Fruit fly (Drosophila melanogaster) whole organism, embryonic: Measurements from ENCODE around the gene srl.

Experiments
- Abd-B ChIP-seq: fragments of 200-800 bp; sonication (Bioruptor generic); optimal IDR thresholded peaks from 2 replicates; lab custom pipeline; 2018; ENCODE audit warnings: missing biosample characterization, mild to moderate bottlenecking, missing genetic modification characterization, moderate library complexity
- Asciz ChIP-seq: fragments of 200-800 bp; sonication (Bioruptor generic); optimal IDR thresholded peaks from 2 replicates; lab custom pipeline; 2017; ENCODE audit warnings: missing biosample characterization, mild to moderate bottlenecking, missing genetic modification characterization, missing genetic modification reagents
- CG10431 ChIP-seq: fragments of 200-800 bp; sonication (Bioruptor generic); optimal IDR thresholded peaks from 3 replicates; lab custom pipeline; 2018; ENCODE audit warnings: missing biosample characterization, mild to moderate bottlenecking, missing genetic modification characterization
- CG11398 ChIP-seq: fragments of 200-800 bp; sonication (Bioruptor generic); optimal IDR thresholded peaks from 2 replicates; lab custom pipeline; 2016; ENCODE audit warnings: missing biosample characterization, missing genetic modification characterization
- CG11456 ChIP-seq: fragments of 200-800 bp; sonication (Bioruptor generic); IDR thresholded peaks from 3 replicates; pipeline ENCODE4 v1.3.6; 2022; ENCODE audit warnings: missing biosample characterization, missing genetic modification characterization
- CG11723 ChIP-seq: fragments of 200-800 bp; sonication (Bioruptor generic); optimal IDR thresholded peaks from 2 replicates; lab custom pipeline; 2017; ENCODE audit warnings: missing biosample characterization, mild to moderate bottlenecking, missing genetic modification characterization
- CG12071 ChIP-seq: fragments of 200-800 bp; sonication (Bioruptor generic); optimal IDR thresholded peaks from 3 replicates; lab custom pipeline; 2018; ENCODE audit warnings: missing biosample characterization, mild to moderate bottlenecking, missing genetic modification characterization
- CG12299 ChIP-seq: fragments of 200-800 bp; sonication (Bioruptor generic); optimal IDR thresholded peaks from 2 replicates; lab custom pipeline; 2018; ENCODE audit warnings: missing biosample characterization, mild to moderate bottlenecking, missing genetic modification characterization
- CG1233 ChIP-seq: fragments of 200-800 bp; sonication (Bioruptor generic); optimal IDR thresholded peaks from 4 replicates; lab custom pipeline; 2018; ENCODE audit warnings: missing biosample characterization, mild to moderate bottlenecking, missing genetic modification characterization
- CG14667 ChIP-seq: fragments of 200-800 bp; sonication (Bioruptor generic); IDR thresholded peaks from 2 replicates; pipeline ENCODE4 v1.3.6; 2022; ENCODE audit warnings: missing biosample characterization, missing genetic modification characterization
- CG15601 ChIP-seq: fragments of 200-800 bp; sonication (Bioruptor generic); optimal IDR thresholded peaks from 3 replicates; lab custom pipeline; 2019; ENCODE audit warnings: missing biosample characterization, mild to moderate bottlenecking, missing genetic modification characterization, moderate library complexity
- CG16815 ChIP-seq: fragments of 200-800 bp; sonication (Bioruptor generic); optimal IDR thresholded peaks from 3 replicates; lab custom pipeline; 2017; ENCODE audit warnings: missing biosample characterization, mild to moderate bottlenecking, missing genetic modification characterization
- CG17361 ChIP-seq: fragments of 200-800 bp; sonication (Bioruptor generic); IDR thresholded peaks from 3 replicates; pipeline ENCODE4 v1.3.6; 2022; ENCODE audit warnings: missing biosample characterization, missing genetic modification characterization
- CG33213 ChIP-seq: fragments of 200-800 bp; sonication (Bioruptor generic); optimal IDR thresholded peaks from 3 replicates; lab custom pipeline; 2016; ENCODE audit warnings: missing biosample characterization, missing genetic modification characterization
- CG7928 ChIP-seq: fragments of 200-800 bp; sonication (Bioruptor generic); optimal IDR thresholded peaks from 2 replicates; lab custom pipeline; 2017; ENCODE audit warnings: missing biosample characterization, mild to moderate bottlenecking, missing genetic modification characterization
- CG8089 ChIP-seq: fragments of 200-800 bp; sonication (Bioruptor generic); optimal IDR thresholded peaks from 3 replicates; lab custom pipeline; 2016; ENCODE audit warnings: missing biosample characterization, missing genetic modification characterization
- CG8388 ChIP-seq: fragments of 200-800 bp; sonication (Bioruptor generic); optimal IDR thresholded peaks from 2 replicates; lab custom pipeline; 2019; ENCODE audit warnings: missing biosample characterization, mild to moderate bottlenecking, missing genetic modification characterization, moderate library complexity
- Camta ChIP-seq: fragments of 200-800 bp; sonication (Bioruptor generic); optimal IDR thresholded peaks from 2 replicates; lab custom pipeline; 2016; ENCODE audit warnings: missing biosample characterization, missing genetic modification characterization
- Dek ChIP-seq: fragments of 200-800 bp; sonication (Bioruptor generic); optimal IDR thresholded peaks from 3 replicates; lab custom pipeline; 2019; ENCODE audit warnings: missing biosample characterization, mild to moderate bottlenecking, missing genetic modification characterization, moderate library complexity
- Dll ChIP-seq: fragments of 200-800 bp; sonication (Bioruptor generic); IDR thresholded peaks from 4 replicates; pipeline ENCODE4 v1.3.6; 2022; ENCODE audit warnings: missing biosample characterization, missing genetic modification characterization; ENCODE audit not compliant: partially characterized antibody
- H15 ChIP-seq: fragments of 200-800 bp; sonication (Bioruptor generic); IDR thresholded peaks from 3 replicates; pipeline ENCODE4 v1.3.6; 2022; ENCODE audit warnings: missing biosample characterization, missing genetic modification characterization
- HLH4C ChIP-seq: fragments of 200-800 bp; sonication (Bioruptor generic); IDR thresholded peaks from 3 replicates; pipeline ENCODE4 v1.3.6; 2022; ENCODE audit warnings: missing biosample characterization, missing genetic modification characterization; ENCODE audit not compliant: partially characterized antibody
- Kr ChIP-seq: fragments of 200-800 bp; sonication (Bioruptor generic); optimal IDR thresholded peaks from 2 replicates; lab custom pipeline; 2017; ENCODE audit warnings: missing biosample characterization, mild to moderate bottlenecking, missing genetic modification characterization
- Lhr ChIP-seq: fragments of 200-800 bp; sonication (Bioruptor generic); optimal IDR thresholded peaks from 3 replicates; lab custom pipeline; 2017; ENCODE audit warnings: mild to moderate bottlenecking, missing biosample characterization, missing genetic modification reagents, missing genetic modification characterization
- NC2β ChIP-seq: fragments of 200-800 bp; sonication (Bioruptor generic); optimal IDR thresholded peaks from 2 replicates; lab custom pipeline; 2016; ENCODE audit warnings: missing biosample characterization, missing genetic modification characterization
- Pdp1 ChIP-seq, 2 experiments: fragments of 200-800 bp; sonication (Bioruptor generic); optimal IDR thresholded peaks; 3 replicates each; lab custom pipeline; 2016; ENCODE audit warnings: missing biosample characterization in 2 of 2, missing genetic modification characterization in 2 of 2, mild to moderate bottlenecking in 1 of 2, moderate library complexity in 1 of 2
- Rx ChIP-seq: fragments of 200-800 bp; sonication (Bioruptor generic); IDR thresholded peaks from 2 replicates; pipeline ENCODE4 v1.3.6; 2022; ENCODE audit warnings: missing biosample characterization, missing genetic modification characterization
- Ssrp ChIP-seq: fragments of 200-800 bp; sonication (Bioruptor generic); optimal IDR thresholded peaks from 2 replicates; lab custom pipeline; 2018; ENCODE audit warnings: missing biosample characterization, mild to moderate bottlenecking, missing genetic modification characterization, moderate library complexity
- Trl ChIP-seq, 3 experiments: fragments of >200 bp in 2 of 3; fragments of 200-800 bp in 1 of 3; sonication (Bioruptor generic) in 1 of 3; optimal IDR thresholded peaks; 2 replicates in 1 of 3; 3 replicates in 2 of 3; lab custom pipeline; 2016 to 2017; ENCODE audit warnings: missing biosample characterization in 1 of 3, missing genetic modification characterization in 1 of 3
- ash1 ChIP-seq: fragments of 200-800 bp; sonication (Bioruptor generic); optimal IDR thresholded peaks from 2 replicates; lab custom pipeline; 2018; ENCODE audit warnings: missing biosample characterization, mild to moderate bottlenecking, missing genetic modification characterization
- crp ChIP-seq, 2 experiments: fragments of 200-800 bp; sonication (Bioruptor generic); optimal IDR thresholded peaks; 2 replicates in 1 of 2; 3 replicates in 1 of 2; lab custom pipeline; 2017; ENCODE audit warnings: missing biosample characterization in 2 of 2, missing genetic modification characterization in 2 of 2, mild to moderate bottlenecking in 1 of 2, moderate library complexity in 1 of 2
- da ChIP-seq: fragments of 200-800 bp; sonication (Bioruptor generic); optimal IDR thresholded peaks from 2 replicates; lab custom pipeline; 2016; ENCODE audit warnings: missing biosample characterization, missing genetic modification characterization
- dmrt11E ChIP-seq: fragments of 200-800 bp; sonication (Bioruptor generic); optimal IDR thresholded peaks from 3 replicates; lab custom pipeline; 2018; ENCODE audit warnings: missing biosample characterization, mild to moderate bottlenecking, missing genetic modification characterization, moderate library complexity
- dpn ChIP-seq, 2 experiments: fragments of 200-800 bp; sonication (Bioruptor generic); optimal IDR thresholded peaks; 3 replicates each; lab custom pipeline; 2016; ENCODE audit warnings: missing biosample characterization in 2 of 2, missing genetic modification characterization in 2 of 2
- en ChIP-seq: fragments of 200-800 bp; sonication (Bioruptor generic); optimal IDR thresholded peaks from 2 replicates; lab custom pipeline; 2016; ENCODE audit warnings: missing biosample characterization, missing genetic modification characterization
- ftz-f1 ChIP-seq: fragments of 200-800 bp; sonication (Bioruptor generic); optimal IDR thresholded peaks from 2 replicates; lab custom pipeline; 2016; ENCODE audit warnings: missing biosample characterization, missing genetic modification characterization
- ind ChIP-seq: fragments of 200-800 bp; sonication (Bioruptor generic); optimal IDR thresholded peaks from 3 replicates; lab custom pipeline; 2016; ENCODE audit warnings: missing biosample characterization, missing genetic modification characterization
- kah ChIP-seq: fragments of 200-800 bp; sonication (Bioruptor generic); optimal IDR thresholded peaks from 2 replicates; lab custom pipeline; 2018; ENCODE audit warnings: missing biosample characterization, mild to moderate bottlenecking, missing genetic modification characterization
- mam ChIP-seq: fragments of 200-800 bp; sonication (Bioruptor generic); optimal IDR thresholded peaks from 3 replicates; lab custom pipeline; 2016; ENCODE audit warnings: missing biosample characterization, missing genetic modification characterization
- nau ChIP-seq: fragments of 200-800 bp; sonication (Bioruptor generic); optimal IDR thresholded peaks from 3 replicates; lab custom pipeline; 2017; ENCODE audit warnings: missing biosample characterization, mild to moderate bottlenecking, missing genetic modification characterization, missing genetic modification reagents
- pb ChIP-seq: fragments of 200-800 bp; sonication (Bioruptor generic); optimal IDR thresholded peaks from 3 replicates; lab custom pipeline; 2016; ENCODE audit warnings: missing biosample characterization, missing genetic modification characterization
- pzg ChIP-seq: fragments of 200-800 bp; sonication (Bioruptor generic); optimal IDR thresholded peaks from 3 replicates; lab custom pipeline; 2018; ENCODE audit warnings: missing biosample characterization, mild to moderate bottlenecking, missing genetic modification characterization, moderate library complexity
- schlank ChIP-seq: fragments of 200-800 bp; sonication (Bioruptor generic); optimal IDR thresholded peaks from 2 replicates; lab custom pipeline; 2018; ENCODE audit warnings: missing biosample characterization, mild to moderate bottlenecking, missing genetic modification characterization
- so ChIP-seq: fragments of 200-800 bp; sonication (Bioruptor generic); IDR thresholded peaks from 3 replicates; pipeline ENCODE4 v1.3.6; 2022; ENCODE audit warnings: missing biosample characterization, missing genetic modification characterization
- sob ChIP-seq: fragments of 200-800 bp; sonication (Bioruptor generic); IDR thresholded peaks from 2 replicates; pipeline ENCODE4 v1.3.6; 2022; ENCODE audit warnings: missing biosample characterization, missing genetic modification characterization
- sug ChIP-seq: fragments of 200-800 bp; optimal IDR thresholded peaks from 2 replicates; lab custom pipeline; 2019; ENCODE audit warnings: missing biosample characterization, mild to moderate bottlenecking, missing genetic modification characterization, moderate library complexity
- tll ChIP-seq, 2 experiments: fragments of 200-800 bp in 1 of 2; fragments of >200 bp in 1 of 2; sonication (Bioruptor generic) in 1 of 2; optimal IDR thresholded peaks; 2 replicates each; lab custom pipeline; 2017 to 2019; ENCODE audit warnings: missing biosample characterization in 2 of 2, missing genetic modification characterization in 2 of 2, mild to moderate bottlenecking in 1 of 2, moderate library complexity in 1 of 2
- tna ChIP-seq: fragments of 200-800 bp; sonication (Bioruptor generic); IDR thresholded peaks from 2 replicates; pipeline ENCODE4 v1.3.6; 2022; ENCODE audit warnings: missing biosample characterization, missing genetic modification characterization; ENCODE audit not compliant: partially characterized antibody

Gene srl

dm6 chr3R:4399810-4400496 lies 29.2 kb downstream of the srl start (continued):
- peak in 1 of 2 experiments; percentile 64 for TF ChIP-seq crp (GFP tag; optimal IDR thresholded peaks at IDR 0.05; lab: Kevin White, UChicago)
- TF ChIP-seq Camta: no peak
- TF ChIP-seq CG12299 (tag; lab: Kevin White, UChicago): no peak
- TF ChIP-seq NC2β: no peak
- TF ChIP-seq Kr (GFP tag; lab: Kevin White, UChicago): no peak
- TF ChIP-seq en (GFP tag; lab: Kevin White, UChicago): no peak
- TF ChIP-seq CG33213 (GFP tag; lab: Kevin White, UChicago): no peak
- no peak for TF ChIP-seq CG11456 (GFP tag; lab: Robert Waterston, UW)
- peak; percentile 35 for TF ChIP-seq Ssrp (tag; lab: Kevin White, UChicago)
- no peak for TF ChIP-seq pb (GFP tag; lab: Kevin White, UChicago)
- TF ChIP-seq Pdp1 (GFP tag; optimal IDR thresholded peaks at IDR 0.05; lab: Kevin White, UChicago): no peak
- TF ChIP-seq Dek (tag; lab: Kevin White, UChicago): no peak
- no peak for TF ChIP-seq CG1233 (GFP tag; lab: Kevin White, UChicago)
- TF ChIP-seq CG11723 (GFP tag; lab: Kevin White, UChicago): peak; percentile 85
- no peak for TF ChIP-seq CG8089 (GFP tag; lab: Kevin White, UChicago)
- TF ChIP-seq CG8388: no peak
- no peak for TF ChIP-seq CG10431 (GFP tag; lab: Kevin White, UChicago)
- TF ChIP-seq CG11398 (GFP tag; lab: Kevin White, UChicago): no peak
- TF ChIP-seq mam (GFP tag; lab: Kevin White, UChicago): peak; percentile 15
- no peak for TF ChIP-seq tll (GFP tag; optimal IDR thresholded peaks at IDR 0.05; lab: Kevin White, UChicago)
- TF ChIP-seq schlank (tag; lab: Kevin White, UChicago): no peak
- no peak for TF ChIP-seq CG14667 (GFP tag; lab: Robert Waterston, UW)
- no peak for TF ChIP-seq Rx
- peak; percentile 5 for TF ChIP-seq Lhr (GFP tag; lab: Kevin White, UChicago)
- 0 out of 2 replicates have a peak, but pooled peaks have one; percentile 8 for TF ChIP-seq sob (GFP tag; lab: Robert Waterston, UW)
- TF ChIP-seq H15: no peak
- TF ChIP-seq ftz-f1 (GFP tag; lab: Kevin White, UChicago): no peak
- TF ChIP-seq CG15601 (tag; lab: Kevin White, UChicago): peak; percentile 12
- TF ChIP-seq da: no peak
- 0 out of 4 replicates have a peak, but pooled peaks have one; percentile 12 for TF ChIP-seq Dll
- peak; percentile 82 for TF ChIP-seq CG17361 (GFP tag; lab: Robert Waterston, UW)
- TF ChIP-seq so (GFP tag; lab: Robert Waterston, UW): no peak
- TF ChIP-seq nau (GFP tag; lab: Kevin White, UChicago): no peak
- peak; percentile 36 for TF ChIP-seq sug
- no peak for TF ChIP-seq Trl (optimal IDR thresholded peaks at IDR 0.05; lab: Kevin White, UChicago)
- TF ChIP-seq Trl (GFP tag; optimal IDR thresholded peaks at IDR 0.05; lab: Kevin White, UChicago): no peak
- TF ChIP-seq dmrt11E: peak; percentile 40
- TF ChIP-seq CG12071 (GFP tag; lab: Kevin White, UChicago): no peak
- no peak for TF ChIP-seq Asciz (GFP tag; lab: Kevin White, UChicago)
- TF ChIP-seq dpn (GFP tag; optimal IDR thresholded peaks at IDR 0.05; lab: Kevin White, UChicago): no peak
- TF ChIP-seq tna (GFP tag; lab: Robert Waterston, UW): no peak
- TF ChIP-seq CG16815 (GFP tag; lab: Kevin White, UChicago): peak; percentile 40
- TF ChIP-seq pzg (GFP tag; lab: Kevin White, UChicago): peak; percentile 31
- TF ChIP-seq kah (GFP tag; lab: Kevin White, UChicago): no peak
- TF ChIP-seq HLH4C (GFP tag; lab: Robert Waterston, UW): peak; percentile 49; the same call in 2 of the 3 replicates
- TF ChIP-seq ash1 (GFP tag; lab: Kevin White, UChicago): no peak
- peak; percentile 60 for TF ChIP-seq Abd-B
- TF ChIP-seq CG7928 (GFP tag; lab: Kevin White, UChicago): no peak
- TF ChIP-seq ind (GFP tag; lab: Kevin White, UChicago): peak; percentile 18
